Worm (Caenorhabditis elegans) whole organism, midembryonic: ENCODE measurements around the gene lst-4.

Source experiments
- T22C8.4 ChIP-seq: fragments of 200-800 bp; sonication (Bioruptor generic); IDR thresholded peaks from 2 replicates; pipeline ENCODE4 v1.3.6; 2022; ENCODE audit warnings: missing genetic modification characterization, missing compliant biosample characterization
- cog-1 ChIP-seq: sonication (generic microtip); optimal IDR thresholded peaks from 2 replicates; lab custom pipeline; 2016; ENCODE audit warnings: missing genetic modification characterization, missing compliant biosample characterization
- flt-1 ChIP-seq: fragments of 200-800 bp; sonication (Bioruptor generic); IDR thresholded peaks from 2 replicates; pipeline ENCODE4 v1.3.6; 2022; ENCODE audit warnings: missing genetic modification characterization, missing compliant biosample characterization
- klf-2 ChIP-seq: fragments of 200-800 bp; sonication (Bioruptor generic); conservative IDR thresholded peaks from 2 replicates; pipeline ENCODE4 v1.3.6; 2022; ENCODE audit warnings: missing genetic modification reagents, missing genetic modification characterization, missing compliant biosample characterization
- med-1 ChIP-seq: sonication (generic microtip); optimal IDR thresholded peaks from 2 replicates; lab custom pipeline; 2017; ENCODE audit warnings: missing genetic modification characterization, mild to moderate bottlenecking, missing compliant biosample characterization, antibody characterized with exemption, missing genetic modification reagents; ENCODE audit not compliant: insufficient read depth
- tab-1 ChIP-seq: fragments of 200-800 bp; sonication (Bioruptor generic); IDR thresholded peaks from 2 replicates; pipeline ENCODE4 v1.3.6; 2022; ENCODE audit warnings: missing genetic modification characterization, missing compliant biosample characterization
- ztf-23 ChIP-seq: fragments of 200-800 bp; sonication (Bioruptor generic); IDR thresholded peaks from 2 replicates; pipeline ENCODE4 v1.3.6; 2022; ENCODE audit warnings: missing genetic modification reagents, missing genetic modification characterization, missing compliant biosample characterization
- ztf-29 ChIP-seq: fragments of 200-800 bp; sonication (Bioruptor generic); IDR thresholded peaks from 2 replicates; pipeline ENCODE4 v1.3.6; 2022; ENCODE audit warnings: missing genetic modification reagents, missing genetic modification characterization, missing compliant biosample characterization

ce11 chrIV:14050900-14051299 lies 18.8 kb downstream of the lst-4 start, which contains the start of gene semo-1:
- TF ChIP-seq ztf-23 (GFP tag; lab: Robert Waterston, UW) (no peak), cog-1 (tag; lab: Kevin White, UChicago) (no peak), flt-1 (no peak), med-1 (GFP tag; lab: Kevin White, UChicago) (no peak), T22C8.4 (no peak), tab-1 (no peak), klf-2 (no peak), ztf-29 (GFP tag; lab: Robert Waterston, UW) (no peak)
